Worm (Caenorhabditis elegans) whole organism, L2 larva: ENCODE measurements around the gene sbds-1.

Experiments
- C34F6.9 ChIP-seq: fragments of 150-350 bp; optimal IDR thresholded peaks from 2 replicates; lab custom pipeline; 2014; ENCODE audit warnings: missing biosample characterization, missing genetic modification characterization
- F13H6.1 ChIP-seq: sonication (generic microtip); optimal IDR thresholded peaks from 2 replicates; lab custom pipeline; 2016; ENCODE audit warnings: missing genetic modification characterization, missing compliant biosample characterization
- Y55F3AM.14 ChIP-seq: fragments of 200-800 bp; sonication (Bioruptor generic); optimal IDR thresholded peaks from 2 replicates; lab custom pipeline; 2018; ENCODE audit warnings: mild to moderate bottlenecking, missing genetic modification characterization, missing compliant biosample characterization
- alr-1 ChIP-seq: fragments of 150-350 bp; optimal IDR thresholded peaks from 2 replicates; lab custom pipeline; 2014; ENCODE audit warnings: missing biosample characterization, missing genetic modification characterization
- ama-1 ChIP-seq: fragments of 150-350 bp; optimal IDR thresholded peaks from 2 replicates; lab custom pipeline; 2018; ENCODE audit warnings: inconsistent platforms
- blmp-1 ChIP-seq: sonication (generic microtip); optimal IDR thresholded peaks from 2 replicates; lab custom pipeline; 2017; ENCODE audit warnings: missing genetic modification characterization, mild to moderate bottlenecking, missing compliant biosample characterization, antibody characterized with exemption, moderate library complexity; ENCODE audit not compliant: insufficient read depth
- ceh-16 ChIP-seq: fragments of 150-350 bp; optimal IDR thresholded peaks from 2 replicates; lab custom pipeline; 2014; ENCODE audit warnings: missing biosample characterization, missing genetic modification characterization
- ceh-82 ChIP-seq: fragments of 150-350 bp; optimal IDR thresholded peaks from 2 replicates; lab custom pipeline; 2014; ENCODE audit warnings: missing biosample characterization, missing genetic modification characterization
- crh-2 ChIP-seq: sonication (generic microtip); optimal IDR thresholded peaks from 2 replicates; lab custom pipeline; 2017; ENCODE audit warnings: missing biosample characterization, missing genetic modification characterization
- egl-27 ChIP-seq: sonication (generic microtip); optimal IDR thresholded peaks from 3 replicates; lab custom pipeline; 2017; ENCODE audit warnings: missing biosample characterization, missing genetic modification reagents, missing genetic modification characterization
- elt-3 ChIP-seq: sonication (generic microtip); optimal IDR thresholded peaks from 2 replicates; lab custom pipeline; 2017; ENCODE audit warnings: missing biosample characterization, missing genetic modification characterization
- fos-1 ChIP-seq: fragments of 150-350 bp; optimal IDR thresholded peaks from 2 replicates; lab custom pipeline; 2014; ENCODE audit warnings: missing biosample characterization, missing genetic modification characterization
- lin-11 ChIP-seq: fragments of 150-350 bp; sonication (generic microtip); optimal IDR thresholded peaks from 2 replicates; lab custom pipeline; 2014; ENCODE audit warnings: missing biosample characterization, missing genetic modification characterization, inconsistent platforms, mixed read lengths
- lsy-2 ChIP-seq, 2 experiments: fragments of 150-350 bp in 1 of 2; sonication (generic microtip) in 1 of 2; optimal IDR thresholded peaks; 2 replicates each; lab custom pipeline; 2014 to 2017; ENCODE audit warnings: missing biosample characterization in 2 of 2, missing genetic modification characterization in 2 of 2
- mbf-1 ChIP-seq: sonication (generic microtip); optimal IDR thresholded peaks from 2 replicates; lab custom pipeline; 2017; ENCODE audit warnings: missing biosample characterization, missing genetic modification characterization
- mdl-1 ChIP-seq, 2 experiments: fragments of 150-350 bp in 1 of 2; sonication (generic microtip) in 1 of 2; optimal IDR thresholded peaks; 2 replicates each; lab custom pipeline; 2017; ENCODE audit warnings: missing biosample characterization in 2 of 2, missing genetic modification characterization in 2 of 2
- nhr-10 ChIP-seq: sonication (generic microtip); optimal IDR thresholded peaks from 2 replicates; lab custom pipeline; 2017; ENCODE audit warnings: missing biosample characterization, missing genetic modification characterization
- nhr-11 ChIP-seq: fragments of 150-350 bp; optimal IDR thresholded peaks from 2 replicates; lab custom pipeline; 2014; ENCODE audit warnings: missing biosample characterization, missing genetic modification characterization
- nhr-129 ChIP-seq: fragments of 150-350 bp; optimal IDR thresholded peaks from 2 replicates; lab custom pipeline; 2014; ENCODE audit warnings: missing biosample characterization, missing genetic modification characterization
- nhr-21 ChIP-seq: fragments of 150-350 bp; optimal IDR thresholded peaks from 2 replicates; lab custom pipeline; 2014; ENCODE audit warnings: missing biosample characterization, missing genetic modification characterization
- nhr-23 ChIP-seq: fragments of 150-350 bp; optimal IDR thresholded peaks from 2 replicates; lab custom pipeline; 2014; ENCODE audit warnings: missing biosample characterization, missing genetic modification reagents, missing genetic modification characterization
- nhr-25 ChIP-seq: fragments of 150-350 bp; sonication (generic microtip); optimal IDR thresholded peaks from 3 replicates; lab custom pipeline; 2014; ENCODE audit warnings: missing biosample characterization, missing genetic modification characterization
- nhr-6 ChIP-seq: fragments of 150-350 bp; optimal IDR thresholded peaks from 2 replicates; lab custom pipeline; 2014; ENCODE audit warnings: missing biosample characterization, missing genetic modification characterization
- nhr-77 ChIP-seq: fragments of 150-350 bp; optimal IDR thresholded peaks from 2 replicates; lab custom pipeline; 2014; ENCODE audit warnings: missing biosample characterization, missing genetic modification characterization
- peb-1 ChIP-seq: fragments of 150-350 bp; optimal IDR thresholded peaks from 2 replicates; lab custom pipeline; 2014; ENCODE audit warnings: missing biosample characterization, missing genetic modification characterization
- sem-4 ChIP-seq: fragments of 150-350 bp; optimal IDR thresholded peaks from 2 replicates; lab custom pipeline; 2014; ENCODE audit warnings: missing biosample characterization, missing genetic modification reagents, missing genetic modification characterization
- skn-1 ChIP-seq: sonication (generic microtip); optimal IDR thresholded peaks from 2 replicates; lab custom pipeline; 2017; ENCODE audit warnings: missing biosample characterization, missing genetic modification characterization
- sma-3 ChIP-seq: sonication (generic microtip); optimal IDR thresholded peaks from 2 replicates; lab custom pipeline; 2016; ENCODE audit warnings: missing genetic modification reagents, missing genetic modification characterization, missing compliant biosample characterization
- sma-9 ChIP-seq, 2 experiments: fragments of 150-350 bp in 1 of 2; sonication (generic microtip) in 1 of 2; optimal IDR thresholded peaks; 2 replicates each; lab custom pipeline; 2014 to 2016; ENCODE audit warnings: missing genetic modification characterization in 2 of 2, mild to moderate bottlenecking in 1 of 2, missing biosample characterization in 1 of 2, missing compliant biosample characterization in 1 of 2, missing genetic modification reagents in 1 of 2, moderate library complexity in 1 of 2
- snpc-4 ChIP-seq: fragments of 150-350 bp; optimal IDR thresholded peaks from 2 replicates; lab custom pipeline; 2014; ENCODE audit warnings: missing biosample characterization, missing genetic modification characterization
- unc-39 ChIP-seq: fragments of 150-350 bp; optimal IDR thresholded peaks from 2 replicates; lab custom pipeline; 2014; ENCODE audit warnings: missing biosample characterization, missing genetic modification characterization
- unc-55 ChIP-seq: fragments of 150-350 bp; sonication (generic microtip); optimal IDR thresholded peaks from 3 replicates; lab custom pipeline; 2014; ENCODE audit warnings: missing biosample characterization, missing genetic modification reagents, missing genetic modification characterization
- unc-62 ChIP-seq: fragments of 150-350 bp; optimal IDR thresholded peaks from 2 replicates; lab custom pipeline; 2014; ENCODE audit warnings: missing biosample characterization, missing genetic modification reagents, missing genetic modification characterization
- zag-1 ChIP-seq: fragments of 150-350 bp; optimal IDR thresholded peaks from 2 replicates; lab custom pipeline; 2014; ENCODE audit warnings: missing biosample characterization, missing genetic modification characterization
- ztf-4 ChIP-seq: fragments of 150-350 bp; optimal IDR thresholded peaks from 2 replicates; lab custom pipeline; 2014; ENCODE audit warnings: missing biosample characterization, missing genetic modification characterization

sbds-1 gene

ce11 chrIII:670994-671393 is 32.8 kb upstream of the sbds-1 start (continued):
- TF ChIP-seq ama-1 (lab: Kevin White, UChicago) (no peak), nhr-11 (no peak), nhr-21 (tag; lab: Kevin White, UChicago) (no peak), unc-55 (peak; percentile 82), F13H6.1 (tag; lab: Kevin White, UChicago) (peak; percentile 69), nhr-77 (tag; lab: Kevin White, UChicago) (no peak), lin-11 (tag; lab: Kevin White, UChicago) (peak; percentile 87), nhr-129 (tag; lab: Kevin White, UChicago) (peak; percentile 44), ceh-82 (tag; lab: Kevin White, UChicago) (no peak), zag-1 (peak; percentile 83), fos-1 (tag; lab: Kevin White, UChicago) (peak; percentile 25), nhr-6 (peak; percentile 9), ztf-4 (tag; lab: Kevin White, UChicago) (no peak), skn-1 (tag; lab: Kevin White, UChicago) (no peak), crh-2 (tag; lab: Kevin White, UChicago) (peak; percentile 63), lsy-2 (tag; optimal IDR thresholded peaks at IDR 0.05; lab: Kevin White, UChicago) (peak; percentile 45 to 68), ceh-16 (no peak)

ce11 chrIII:668303-668893 is 30.2 kb upstream of the sbds-1 start, which contains the start of gene W02B3.3:
Gene W02B3.3, minus strand, starts transcription at chrIII:668433.
- TF ChIP-seq ztf-4 (tag; lab: Kevin White, UChicago) (peak; percentile 41), sma-3 (no peak), peb-1 (tag; lab: Kevin White, UChicago) (no peak), lin-11 (tag; lab: Kevin White, UChicago) (peak; percentile 35), nhr-6 (peak; percentile 50), fos-1 (tag; lab: Kevin White, UChicago) (peak; percentile 11), lsy-2 (tag; optimal IDR thresholded peaks at IDR 0.05; lab: Kevin White, UChicago) (peak; percentile 17 to 74), sma-9 (GFP tag; optimal IDR thresholded peaks at IDR 0.05; lab: Kevin White, UChicago) (peak; percentile 63), sma-9 (tag; optimal IDR thresholded peaks at IDR 0.05; lab: Kevin White, UChicago) (no peak), nhr-77 (tag; lab: Kevin White, UChicago) (no peak), elt-3 (tag; lab: Kevin White, UChicago) (no peak), mdl-1 (tag; optimal IDR thresholded peaks at IDR 0.05; lab: Kevin White, UChicago) (peak in 1 of 2 experiments; percentile 52), nhr-129 (tag; lab: Kevin White, UChicago) (peak; percentile 92), snpc-4 (tag; lab: Kevin White, UChicago) (peak; percentile 29), blmp-1 (tag; lab: Kevin White, UChicago) (no peak), ceh-82 (tag; lab: Kevin White, UChicago) (no peak), zag-1 (peak; percentile 90), unc-39 (no peak), nhr-10 (tag; lab: Kevin White, UChicago) (no peak), F13H6.1 (tag; lab: Kevin White, UChicago) (peak; percentile 76), alr-1 (tag; lab: Kevin White, UChicago) (peak; percentile 27), unc-55 (peak; percentile 97), sem-4 (tag; lab: Kevin White, UChicago) (no peak), skn-1 (tag; lab: Kevin White, UChicago) (no peak), C34F6.9 (tag; lab: Kevin White, UChicago) (peak; percentile 90), crh-2 (tag; lab: Kevin White, UChicago) (peak; percentile 65), egl-27 (tag; lab: Kevin White, UChicago) (peak; percentile 68), Y55F3AM.14 (GFP tag; lab: Kevin White, UChicago) (peak; percentile 10)

- no peak for TF ChIP-seq unc-39
- TF ChIP-seq, all 48 proteins: peak for 0
Measured at ce11 chrIII:665173-665757, 27.0 kb upstream of the sbds-1 start, which contains the start of gene C09F5.3. Gene C09F5.3, minus strand, starts transcription at chrIII:665266.

ce11 chrIII:658357-658756 is 20.1 kb upstream of the sbds-1 start, which contains the start of gene C09F5.1:
Gene C09F5.1, plus strand, starts transcription at chrIII:658709.
- no peak for TF ChIP-seq lin-11 (tag; lab: Kevin White, UChicago)
- TF ChIP-seq mdl-1 (tag; optimal IDR thresholded peaks at IDR 0.05; lab: Kevin White, UChicago): no peak
- peak; percentile 17 for TF ChIP-seq nhr-129 (tag; lab: Kevin White, UChicago)
- no peak for TF ChIP-seq unc-62 (GFP tag; lab: Kevin White, UChicago)
- no peak for TF ChIP-seq crh-2 (tag; lab: Kevin White, UChicago)
- TF ChIP-seq ztf-4 (tag; lab: Kevin White, UChicago): no peak
- peak; percentile 49 for TF ChIP-seq nhr-25 (tag; lab: Kevin White, UChicago)
- TF ChIP-seq nhr-23 (tag; lab: Kevin White, UChicago): no peak
- no peak for TF ChIP-seq mbf-1 (tag; lab: Kevin White, UChicago)
- no peak for TF ChIP-seq skn-1 (tag; lab: Kevin White, UChicago)
- TF ChIP-seq, all 48 proteins: peak for 2
